Fruit fly (Drosophila melanogaster): ENCODE data around the gene Hsc70-3.

Hsc70-3 gene

dm6 chrX:11841702-11842378 is 34.9 kb upstream of the Hsc70-3 start (continued):
- TF ChIP-seq CG3281 (GFP tag; optimal IDR thresholded peaks at IDR 0.05) (no peak), CG2116 (GFP tag; optimal IDR thresholded peaks at IDR 0.05) (no peak), CG11696 (GFP tag; IDR thresholded peaks at IDR 0.05) (no peak), CG1832 (GFP tag; optimal IDR thresholded peaks at IDR 0.05) (no peak), schlank (tag; optimal IDR thresholded peaks at IDR 0.05) (no peak), Lpt (GFP tag; optimal IDR thresholded peaks at IDR 0.05) (no peak), kay (GFP tag; optimal IDR thresholded peaks at IDR 0.05) (no peak), so (GFP tag; IDR thresholded peaks at IDR 0.05) (no peak), sd (tag; optimal IDR thresholded peaks at IDR 0.05) (no peak), CG4820 (GFP tag; optimal IDR thresholded peaks at IDR 0.05) (no peak), Dfd (GFP tag; optimal IDR thresholded peaks at IDR 0.05) (no peak), CG12744 (GFP tag; optimal IDR thresholded peaks at IDR 0.05) (no peak), NFAT (GFP tag; IDR thresholded peaks at IDR 0.05) (no peak), Pdp1 (GFP tag; optimal IDR thresholded peaks at IDR 0.05) (peak in 1 of 2 experiments; percentile 30), zf30C (GFP tag; optimal IDR thresholded peaks at IDR 0.05) (no peak), jumu (GFP tag; optimal IDR thresholded peaks at IDR 0.05) (no peak), CG32772 (GFP tag; IDR thresholded peaks at IDR 0.05) (no peak), tna (GFP tag; IDR thresholded peaks at IDR 0.05; ENCODE audit: partially characterized antibody) (no peak)

DNA sequence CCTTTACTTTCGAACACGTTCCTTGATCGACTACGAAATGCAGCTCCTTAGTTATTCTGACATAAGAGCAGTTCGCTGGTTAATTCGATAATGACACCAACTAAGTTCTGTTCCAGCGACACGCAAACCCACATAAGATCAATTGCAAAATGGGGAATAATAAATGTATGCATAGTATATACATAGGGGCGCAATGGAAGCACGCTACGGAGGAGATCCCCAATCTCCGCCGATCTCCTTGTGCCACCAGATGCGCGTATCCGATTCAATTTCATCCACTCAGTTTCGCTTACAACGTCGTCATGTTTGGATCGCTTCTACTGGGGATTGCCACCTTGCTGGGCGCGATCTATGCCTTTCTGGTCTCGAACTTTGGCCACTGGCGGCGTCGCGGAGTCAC is 32.4 kb upstream of the Hsc70-3 start, which contains the start of gene Cyp28c1:
Gene Cyp28c1 (plus strand): TSS at position 301 of the 400 bp plus-strand sequence.
- no peak for TF ChIP-seq fru (optimal IDR thresholded peaks at IDR 0.05)
- no peak for TF ChIP-seq Hr51 (GFP tag; optimal IDR thresholded peaks at IDR 0.05)
- TF ChIP-seq CG31388 (GFP tag; optimal IDR thresholded peaks at IDR 0.05), result no peak
- TF ChIP-seq CG18476 (GFP tag; optimal IDR thresholded peaks at IDR 0.05), result no peak
- no peak for TF ChIP-seq Chrac-16 (GFP tag; optimal IDR thresholded peaks at IDR 0.05)

DNA sequence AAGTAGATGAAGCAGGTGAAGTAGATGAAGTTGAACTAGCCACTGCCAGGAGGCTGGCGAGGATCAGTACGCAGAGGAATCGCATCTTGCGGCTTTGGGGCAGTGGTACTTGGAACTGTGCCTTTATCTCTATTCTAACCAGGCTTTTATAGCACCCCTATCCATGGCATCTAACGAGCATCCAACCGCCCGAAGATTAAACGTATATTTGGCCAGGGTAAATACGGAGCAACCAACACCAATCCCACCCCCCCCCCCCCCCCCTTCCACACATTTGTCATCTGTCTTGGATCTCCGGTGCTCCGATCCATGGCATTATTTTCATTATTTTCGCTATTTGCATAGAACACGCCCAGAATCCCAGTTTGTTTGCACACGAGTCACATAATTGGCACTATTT is 31.0 kb upstream of the Hsc70-3 start, which contains the start of gene CG15741:
Gene CG15741 (minus strand): TSS at position 101 of the 400 bp plus-strand sequence.
- TF ChIP-seq CG1602 (GFP tag; optimal IDR thresholded peaks at IDR 0.05), result no peak
- no peak for TF ChIP-seq chm (GFP tag; IDR thresholded peaks at IDR 0.05)
- TF ChIP-seq B-H1 (GFP tag; IDR thresholded peaks at IDR 0.05), result no peak
- TF ChIP-seq hth (optimal IDR thresholded peaks at IDR 0.05), result no peak
- TF ChIP-seq CG15696 (tag; optimal IDR thresholded peaks at IDR 0.05), result no peak
- no peak for TF ChIP-seq cwo (GFP tag; optimal IDR thresholded peaks at IDR 0.05)
- no peak for TF ChIP-seq sna (GFP tag; IDR thresholded peaks at IDR 0.05; ENCODE audit: partially characterized antibody)
- TF ChIP-seq pita (GFP tag; optimal IDR thresholded peaks at IDR 0.05), result no peak
- TF ChIP-seq CG11456 (GFP tag; IDR thresholded peaks at IDR 0.05), result no peak
- TF ChIP-seq gfzf (GFP tag; optimal IDR thresholded peaks at IDR 0.05), result no peak
- no peak for TF ChIP-seq Rfx (GFP tag; IDR thresholded peaks at IDR 0.05)
- no peak for TF ChIP-seq Dp (GFP tag; optimal IDR thresholded peaks at IDR 0.05)
- no peak for TF ChIP-seq CG10431 (GFP tag; optimal IDR thresholded peaks at IDR 0.05)
- TF ChIP-seq Ssrp (tag; optimal IDR thresholded peaks at IDR 0.05), result no peak
- no peak for TF ChIP-seq jumu (GFP tag; optimal IDR thresholded peaks at IDR 0.05)
- no peak for TF ChIP-seq odd (GFP tag; optimal IDR thresholded peaks at IDR 0.05)
- no peak for TF ChIP-seq sisA (GFP tag; IDR thresholded peaks at IDR 0.05)
